Fruit fly (Drosophila melanogaster) whole organism, embryonic: Measurements from ENCODE around the gene Uba4.

Experiments used
- cato ChIP-seq: fragments of 200-800 bp; sonication (Bioruptor generic); optimal IDR thresholded peaks from 2 replicates; lab custom pipeline; 2016; ENCODE audit warnings: missing biosample characterization, missing genetic modification characterization, borderline replicate concordance
- chinmo ChIP-seq: fragments of 200-800 bp; sonication (Bioruptor generic); IDR thresholded peaks from 4 replicates; pipeline ENCODE4 v1.3.6; 2022; ENCODE audit warnings: missing biosample characterization, missing genetic modification characterization; ENCODE audit not compliant: partially characterized antibody
- gcm2 ChIP-seq: fragments of 200-800 bp; sonication (Bioruptor generic); optimal IDR thresholded peaks from 2 replicates; lab custom pipeline; 2016; ENCODE audit warnings: missing biosample characterization, missing genetic modification characterization
- kay ChIP-seq: fragments of 200-800 bp; sonication (Bioruptor generic); optimal IDR thresholded peaks from 2 replicates; lab custom pipeline; 2016; ENCODE audit warnings: missing biosample characterization, missing genetic modification characterization

DNA sequence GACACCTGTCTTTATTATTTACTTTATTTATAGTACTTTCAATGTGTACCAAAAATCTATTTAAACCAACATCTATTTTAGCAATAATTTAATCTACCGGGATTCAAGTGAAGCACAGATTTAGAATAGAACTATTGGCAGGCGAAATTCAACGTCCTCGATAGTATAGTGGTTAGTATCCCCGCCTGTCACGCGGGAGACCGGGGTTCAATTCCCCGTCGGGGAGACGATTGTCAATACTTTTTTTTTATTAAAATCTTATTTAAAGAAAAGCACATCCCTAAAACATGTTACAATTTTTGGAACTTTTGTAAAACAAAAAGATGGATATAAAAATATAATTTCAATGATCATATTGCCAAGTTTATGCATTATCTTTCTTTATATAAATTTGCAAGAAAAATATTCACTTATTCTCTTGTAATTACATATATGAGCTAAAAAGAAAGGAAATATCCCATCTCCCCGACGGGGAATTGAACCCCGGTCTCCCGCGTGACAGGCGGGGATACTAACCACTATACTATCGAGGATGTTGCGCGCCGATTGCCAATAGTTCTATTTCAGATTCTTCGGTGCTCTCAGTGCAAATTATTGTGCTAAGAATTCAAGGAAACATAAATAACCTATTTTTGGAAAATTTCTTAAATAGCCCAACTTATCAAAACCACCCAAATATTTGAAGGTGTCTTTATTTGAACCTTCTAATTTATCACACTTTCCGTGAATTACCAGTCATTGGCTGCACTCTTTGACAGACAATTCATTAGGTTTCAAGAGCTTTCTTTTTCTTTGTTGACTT, 35.4 kb upstream of the Uba4 start, which contains the start of gene CG43796:
- no peak for TF ChIP-seq kay (GFP tag; lab: Kevin White, UChicago)
- TF ChIP-seq cato (GFP tag; lab: Kevin White, UChicago) = no peak
- no peak for TF ChIP-seq gcm2
- no peak for TF ChIP-seq chinmo (GFP tag; lab: Robert Waterston, UW)
